Worm (Caenorhabditis elegans): ENCODE results near the gene T16G12.13.

DNA sequence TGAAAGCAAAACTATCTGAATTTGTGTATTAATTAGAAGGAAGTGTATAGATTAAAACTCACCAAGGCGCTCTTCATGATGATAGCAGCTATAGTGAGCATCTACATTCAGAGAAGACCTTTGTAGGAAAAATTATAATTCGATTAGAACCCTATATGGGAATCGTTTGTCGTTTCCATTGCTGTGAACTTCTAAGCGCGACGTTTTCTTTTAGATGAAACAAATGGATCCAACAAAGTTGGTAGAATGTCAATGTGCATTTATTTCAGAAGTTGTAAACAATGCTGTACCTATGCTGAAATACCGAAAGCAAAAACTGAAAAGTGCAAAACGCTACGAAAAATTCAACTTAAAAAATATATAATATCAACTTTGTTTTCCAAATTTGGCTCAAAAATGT lies 4.6 kb upstream of the T16G12.13 start, which contains the start of gene T16G12.10:
- TF ChIP-seq hlh-8 (tag; optimal IDR thresholded peaks at IDR 0.05) (no peak), dve-1 (tag; optimal IDR thresholded peaks at IDR 0.05) (no peak), tbx-7 (tag; optimal IDR thresholded peaks at IDR 0.05) (no peak), pros-1 (tag; optimal IDR thresholded peaks at IDR 0.05) (no peak), pat-9 (tag; optimal IDR thresholded peaks at IDR 0.05) (no peak), pha-4 (tag; optimal IDR thresholded peaks at IDR 0.05) (no peak), tbx-2 (tag; optimal IDR thresholded peaks at IDR 0.05) (no peak), ceh-24 (tag; optimal IDR thresholded peaks at IDR 0.05) (no peak), lim-6 (tag; optimal IDR thresholded peaks at IDR 0.05) (no peak), ztf-16 (tag; optimal IDR thresholded peaks at IDR 0.05) (no peak)

Data from whole organism, late embryonic.